Worm (Caenorhabditis elegans) whole organism, L2 larva: ENCODE measurements around the gene nhr-138.

Source experiments
- ZK546.5 ChIP-seq: sonication (generic microtip); optimal IDR thresholded peaks from 2 replicates; lab custom pipeline; 2017; ENCODE audit warnings: missing biosample characterization, missing genetic modification characterization
- ama-1 ChIP-seq: fragments of 150-350 bp; optimal IDR thresholded peaks from 2 replicates; lab custom pipeline; 2018; ENCODE audit warnings: inconsistent platforms
- blmp-1 ChIP-seq: sonication (generic microtip); optimal IDR thresholded peaks from 2 replicates; lab custom pipeline; 2017; ENCODE audit warnings: missing genetic modification characterization, mild to moderate bottlenecking, missing compliant biosample characterization, antibody characterized with exemption, moderate library complexity; ENCODE audit not compliant: insufficient read depth
- ceh-16 ChIP-seq: fragments of 150-350 bp; optimal IDR thresholded peaks from 2 replicates; lab custom pipeline; 2014; ENCODE audit warnings: missing biosample characterization, missing genetic modification characterization
- egl-27 ChIP-seq: sonication (generic microtip); optimal IDR thresholded peaks from 3 replicates; lab custom pipeline; 2017; ENCODE audit warnings: missing biosample characterization, missing genetic modification reagents, missing genetic modification characterization
- lin-39 ChIP-seq: fragments of 150-350 bp; optimal IDR thresholded peaks from 2 replicates; lab custom pipeline; 2014; ENCODE audit warnings: missing biosample characterization, missing genetic modification reagents, missing genetic modification characterization
- unc-39 ChIP-seq: fragments of 150-350 bp; optimal IDR thresholded peaks from 2 replicates; lab custom pipeline; 2014; ENCODE audit warnings: missing biosample characterization, missing genetic modification characterization

DNA sequence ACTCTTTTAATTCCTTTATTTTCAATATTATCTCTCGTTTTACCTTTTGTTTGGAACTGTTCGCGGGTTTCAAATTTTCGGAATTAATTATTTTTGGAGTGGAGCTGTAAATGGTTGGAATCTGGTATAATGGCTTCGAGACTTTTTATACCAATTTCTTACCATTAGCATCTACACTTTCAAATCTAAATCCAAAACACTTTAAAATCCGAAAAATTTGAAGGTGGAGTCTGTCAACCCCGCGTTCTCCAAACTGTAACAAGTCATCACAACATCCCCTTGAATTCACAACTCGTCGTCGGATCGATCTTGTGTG lies 32.3 kb downstream of the nhr-138 start, which contains the start of gene nhr-97:
- no peak for TF ChIP-seq egl-27 (tag; lab: Kevin White, UChicago)
- no peak for TF ChIP-seq unc-39
- no peak for TF ChIP-seq ama-1 (lab: Kevin White, UChicago)
- TF ChIP-seq blmp-1 (tag; lab: Kevin White, UChicago), result no peak
- TF ChIP-seq ceh-16 (tag; lab: Kevin White, UChicago), result no peak
- TF ChIP-seq ZK546.5 (tag; lab: Kevin White, UChicago), result no peak
- no peak for TF ChIP-seq lin-39 (tag; lab: Kevin White, UChicago)
